Worm (Caenorhabditis elegans): ENCODE data around the gene T12A7.10.

- TF ChIP-seq sea-2 (GFP tag; optimal IDR thresholded peaks at IDR 0.05) (no peak), zag-1 (tag; optimal IDR thresholded peaks at IDR 0.05) (no peak), nfya-1 (tag; optimal IDR thresholded peaks at IDR 0.05; ENCODE audit: insufficient read depth) (no peak)
These were observed 14.9 kb upstream of the T12A7.10 start for ce11 chrIV:11769769-11770168.

All from whole organism, L3 larva.